Fruit fly (Drosophila melanogaster): ENCODE measurements around the gene snRNP-U1-C.

snRNP-U1-C gene

dm6 chr3R:18983614-18984185, at the start of gene snRNP-U1-C, which contains the start of gene gukh:
Gene snRNP-U1-C, minus strand, starts transcription at chr3R:18983650.
Gene gukh, plus strand, starts transcription at chr3R:18984025.
- peak; percentile 83 for TF ChIP-seq CG17801 (GFP tag; optimal IDR thresholded peaks at IDR 0.05; ENCODE audit: partially characterized antibody)

dm6 chr3R:19033238-19033637, 49.8 kb upstream of the snRNP-U1-C start, which contains the start of gene CG6026:
Gene CG6026, plus strand, starts transcription at chr3R:19033538.
- TF ChIP-seq CG17801 (GFP tag; optimal IDR thresholded peaks at IDR 0.05; ENCODE audit: partially characterized antibody), result no peak

dm6 chr3R:19031210-19031609, 47.8 kb upstream of the snRNP-U1-C start, which contains the start of the genes Prp18 and CG6013:
Gene Prp18, minus strand, starts transcription at chr3R:19031271.
Gene CG6013, plus strand, starts transcription at chr3R:19031503.
- TF ChIP-seq CG17801 (GFP tag; optimal IDR thresholded peaks at IDR 0.05; ENCODE audit: partially characterized antibody), result peak; percentile 57

- TF ChIP-seq CG17801 (GFP tag; optimal IDR thresholded peaks at IDR 0.05; ENCODE audit: partially characterized antibody), result peak; percentile 74
Measured at dm6 chr3R:19028758-19029157, 45.3 kb upstream of the snRNP-U1-C start, which contains the start of the genes GatA and P5cr. Gene GatA, minus strand, starts transcription at chr3R:19028857. Gene P5cr, plus strand, starts transcription at chr3R:19028931.

dm6 chr3R:19027165-19027564, 43.7 kb upstream of the snRNP-U1-C start, which contains the start of gene NP15.6:
Gene NP15.6, plus strand, starts transcription at chr3R:19027368.
- TF ChIP-seq CG17801 (GFP tag; optimal IDR thresholded peaks at IDR 0.05; ENCODE audit: partially characterized antibody), result no peak

- TF ChIP-seq CG17801 (GFP tag; optimal IDR thresholded peaks at IDR 0.05; ENCODE audit: partially characterized antibody), result no peak
Measured at dm6 chr3R:19024761-19025160, 41.3 kb upstream of the snRNP-U1-C start, which contains the start of gene CG14285. Gene CG14285, plus strand, starts transcription at chr3R:19025099.

dm6 chr3R:19023862-19024261, 40.4 kb upstream of the snRNP-U1-C start, which contains the start of the genes CG6005 and CG14286:
Gene CG6005, minus strand, starts transcription at chr3R:19024030.
Gene CG14286, plus strand, starts transcription at chr3R:19024092.
- no peak for TF ChIP-seq CG17801 (GFP tag; optimal IDR thresholded peaks at IDR 0.05; ENCODE audit: partially characterized antibody)

- no peak for TF ChIP-seq CG17801 (GFP tag; optimal IDR thresholded peaks at IDR 0.05; ENCODE audit: partially characterized antibody)
Measured at dm6 chr3R:19017318-19018043, 34.0 kb upstream of the snRNP-U1-C start.

- TF ChIP-seq CG17801 (GFP tag; optimal IDR thresholded peaks at IDR 0.05; ENCODE audit: partially characterized antibody), result no peak
Measured at dm6 chr3R:19015423-19015810, 32.0 kb upstream of the snRNP-U1-C start.

dm6 chr3R:19014742-19015422, 31.4 kb upstream of the snRNP-U1-C start:
- TF ChIP-seq CG17801 (GFP tag; optimal IDR thresholded peaks at IDR 0.05; ENCODE audit: partially characterized antibody), result peak; percentile 69

- TF ChIP-seq CG17801 (GFP tag; optimal IDR thresholded peaks at IDR 0.05; ENCODE audit: partially characterized antibody), result no peak
Measured at dm6 chr3R:19014027-19014426, 30.6 kb upstream of the snRNP-U1-C start.

dm6 chr3R:19011885-19012284, 28.4 kb upstream of the snRNP-U1-C start:
- no peak for TF ChIP-seq CG17801 (GFP tag; optimal IDR thresholded peaks at IDR 0.05; ENCODE audit: partially characterized antibody)

- no peak for TF ChIP-seq CG17801 (GFP tag; optimal IDR thresholded peaks at IDR 0.05; ENCODE audit: partially characterized antibody)
Measured at dm6 chr3R:19010923-19011322, 27.5 kb upstream of the snRNP-U1-C start.

dm6 chr3R:19001701-19002100, 18.3 kb upstream of the snRNP-U1-C start:
- no peak for TF ChIP-seq CG17801 (GFP tag; optimal IDR thresholded peaks at IDR 0.05; ENCODE audit: partially characterized antibody)

- TF ChIP-seq CG17801 (GFP tag; optimal IDR thresholded peaks at IDR 0.05; ENCODE audit: partially characterized antibody), result no peak
Measured at dm6 chr3R:18999906-19000451, 16.5 kb upstream of the snRNP-U1-C start.

All from ovary, adult (tissue).